Worm (Caenorhabditis elegans) whole organism, mixed stage, embryonic: Measurements from ENCODE around the gene coa-1.

Experiments
- M03D4.4 ChIP-seq: sonication (generic microtip); optimal IDR thresholded peaks from 2 replicates; lab custom pipeline; 2017; ENCODE audit warnings: mild to moderate bottlenecking, missing genetic modification characterization, missing compliant biosample characterization
- bed-3 ChIP-seq: fragments of 200-800 bp; sonication (Bioruptor generic); optimal IDR thresholded peaks from 3 replicates; lab custom pipeline; 2018; ENCODE audit warnings: mild to moderate bottlenecking, missing genetic modification characterization, moderate library complexity, missing compliant biosample characterization
- ceh-39 ChIP-seq: fragments of 150-350 bp; optimal IDR thresholded peaks from 2 replicates; lab custom pipeline; 2014; ENCODE audit warnings: missing biosample characterization, missing genetic modification characterization
- ceh-43 ChIP-seq: fragments of 200-800 bp; sonication (Bioruptor generic); optimal IDR thresholded peaks from 2 replicates; lab custom pipeline; 2018; ENCODE audit warnings: mild to moderate bottlenecking, missing genetic modification characterization, moderate library complexity, missing compliant biosample characterization
- ces-1 ChIP-seq: fragments of 150-350 bp; optimal IDR thresholded peaks from 2 replicates; lab custom pipeline; 2014; ENCODE audit warnings: missing biosample characterization, missing genetic modification reagents, missing genetic modification characterization
- cnd-1 ChIP-seq: fragments of 200-800 bp; sonication (Bioruptor generic); optimal IDR thresholded peaks from 2 replicates; lab custom pipeline; 2018; ENCODE audit warnings: mild to moderate bottlenecking, missing genetic modification characterization, missing compliant biosample characterization
- elt-1 ChIP-seq: sonication (generic microtip); optimal IDR thresholded peaks from 2 replicates; lab custom pipeline; 2017; ENCODE audit warnings: missing genetic modification characterization, mild to moderate bottlenecking, missing compliant biosample characterization, antibody characterized with exemption, moderate library complexity, borderline replicate concordance; ENCODE audit not compliant: insufficient read depth
- elt-3 ChIP-seq: fragments of 150-350 bp; optimal IDR thresholded peaks from 2 replicates; lab custom pipeline; 2014; ENCODE audit warnings: missing biosample characterization, missing genetic modification characterization
- flh-1 ChIP-seq: fragments of 200-800 bp; sonication (Bioruptor generic); optimal IDR thresholded peaks from 2 replicates; lab custom pipeline; 2018; ENCODE audit warnings: mild to moderate bottlenecking, missing genetic modification characterization, moderate library complexity, missing compliant biosample characterization
- ham-2 ChIP-seq: fragments of 200-800 bp; sonication (Bioruptor generic); optimal IDR thresholded peaks from 2 replicates; lab custom pipeline; 2018; ENCODE audit warnings: mild to moderate bottlenecking, missing genetic modification characterization, missing compliant biosample characterization
- hlh-1 ChIP-seq: fragments of 150-350 bp; optimal IDR thresholded peaks from 2 replicates; lab custom pipeline; 2014; ENCODE audit warnings: missing biosample characterization, missing genetic modification reagents, missing genetic modification characterization
- lin-13 ChIP-seq: fragments of 150-350 bp; optimal IDR thresholded peaks from 2 replicates; lab custom pipeline; 2014; ENCODE audit warnings: missing biosample characterization, missing genetic modification characterization
- lin-32 ChIP-seq: fragments of 200-800 bp; sonication (Bioruptor generic); optimal IDR thresholded peaks from 2 replicates; lab custom pipeline; 2018; ENCODE audit warnings: mild to moderate bottlenecking, missing genetic modification characterization, missing compliant biosample characterization
- lsy-2 ChIP-seq: fragments of 150-350 bp; optimal IDR thresholded peaks from 2 replicates; lab custom pipeline; 2014; ENCODE audit warnings: missing biosample characterization, missing genetic modification characterization
- mep-1 ChIP-seq: fragments of 150-350 bp; optimal IDR thresholded peaks from 2 replicates; lab custom pipeline; 2017; ENCODE audit warnings: missing biosample characterization, missing genetic modification reagents, missing genetic modification characterization, inconsistent platforms
- nhr-12 ChIP-seq: fragments of 150-350 bp; optimal IDR thresholded peaks from 2 replicates; lab custom pipeline; 2014; ENCODE audit warnings: missing biosample characterization, missing genetic modification characterization
- nhr-2 ChIP-seq: fragments of 150-350 bp; optimal IDR thresholded peaks from 2 replicates; lab custom pipeline; 2014; ENCODE audit warnings: missing biosample characterization, missing genetic modification characterization
- nhr-237 ChIP-seq: fragments of 150-350 bp; optimal IDR thresholded peaks from 2 replicates; lab custom pipeline; 2014; ENCODE audit warnings: missing biosample characterization, missing genetic modification characterization
- nhr-76 ChIP-seq: sonication (generic microtip); optimal IDR thresholded peaks from 2 replicates; lab custom pipeline; 2017; ENCODE audit warnings: missing biosample characterization, missing genetic modification characterization
- pha-4 ChIP-seq: fragments of 150-350 bp; optimal IDR thresholded peaks from 2 replicates; lab custom pipeline; 2018; ENCODE audit warnings: missing biosample characterization, missing genetic modification reagents, missing genetic modification characterization
- sem-2 ChIP-seq: fragments of 200-800 bp; sonication (Bioruptor generic); optimal IDR thresholded peaks from 2 replicates; lab custom pipeline; 2018; ENCODE audit warnings: mild to moderate bottlenecking, missing genetic modification characterization, missing compliant biosample characterization
- snpc-4 ChIP-seq: fragments of 150-350 bp; optimal IDR thresholded peaks from 2 replicates; lab custom pipeline; 2014; ENCODE audit warnings: missing biosample characterization, missing genetic modification characterization
- sptf-1 ChIP-seq: sonication (generic microtip); optimal IDR thresholded peaks from 2 replicates; lab custom pipeline; 2017; ENCODE audit warnings: mild to moderate bottlenecking, missing genetic modification characterization, moderate library complexity, missing compliant biosample characterization
- unc-120 ChIP-seq: sonication (generic microtip); optimal IDR thresholded peaks from 2 replicates; lab custom pipeline; 2017; ENCODE audit warnings: missing genetic modification characterization, missing compliant biosample characterization; ENCODE audit not compliant: poor library complexity, severe bottlenecking
- unc-39 ChIP-seq: fragments of 150-350 bp; optimal IDR thresholded peaks from 2 replicates; lab custom pipeline; 2014; ENCODE audit warnings: missing biosample characterization, missing genetic modification characterization
- unc-62 ChIP-seq: fragments of 150-350 bp; optimal IDR thresholded peaks from 2 replicates; lab custom pipeline; 2014; ENCODE audit warnings: missing biosample characterization, missing genetic modification reagents, missing genetic modification characterization
- zip-8 ChIP-seq: fragments of 150-350 bp; optimal IDR thresholded peaks from 2 replicates; lab custom pipeline; 2014; ENCODE audit warnings: missing biosample characterization, missing genetic modification characterization
- ztf-11 ChIP-seq: fragments of 150-350 bp; optimal IDR thresholded peaks from 2 replicates; lab custom pipeline; 2014; ENCODE audit warnings: missing biosample characterization, missing genetic modification characterization

The coa-1 gene

DNA sequence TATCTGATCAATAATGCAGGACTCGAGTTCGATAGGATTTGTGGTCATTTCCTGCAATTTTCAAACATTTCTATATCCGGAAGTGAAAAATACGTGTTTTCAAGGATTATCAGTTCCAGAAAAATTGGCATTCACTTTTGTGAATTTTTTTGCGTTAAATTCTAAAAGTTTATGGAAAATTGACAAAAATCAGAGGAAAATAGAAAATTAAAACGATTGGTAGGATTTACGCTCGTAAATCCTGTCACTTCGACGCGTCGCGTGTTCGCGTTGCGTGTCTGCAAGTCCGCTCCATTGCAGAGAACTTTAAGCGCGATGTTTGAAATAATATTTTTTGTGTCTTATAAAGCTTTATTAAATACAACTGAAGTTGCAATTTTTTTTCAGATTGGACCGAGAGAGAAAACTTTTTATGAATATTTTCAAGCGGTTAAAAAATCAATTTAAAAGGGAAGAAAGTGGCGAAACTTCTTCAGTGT, 50.3 kb downstream of the coa-1 start, which contains the start of gene rcat-1:
TSS of gene rcat-1 (minus strand) at position 51 of the 479 bp plus-strand sequence.
- TF ChIP-seq mep-1 (tag; lab: Kevin White, UChicago), result peak; percentile 95
- peak; percentile 36 for TF ChIP-seq hlh-1 (tag; lab: Kevin White, UChicago)
- peak; percentile 78 for TF ChIP-seq pha-4 (tag; lab: Kevin White, UChicago)
- peak; percentile 83 for TF ChIP-seq nhr-237
- TF ChIP-seq nhr-12 (tag; lab: Kevin White, UChicago), result no peak
- TF ChIP-seq ces-1 (GFP tag; lab: Kevin White, UChicago), result peak; percentile 72
- peak; percentile 9 for TF ChIP-seq cnd-1 (tag; lab: Kevin White, UChicago)
- TF ChIP-seq ceh-43 (GFP tag; lab: Kevin White, UChicago), result no peak
- TF ChIP-seq M03D4.4, result no peak
- no peak for TF ChIP-seq lin-32 (GFP tag; lab: Kevin White, UChicago)
- TF ChIP-seq ceh-39 (tag; lab: Kevin White, UChicago), result peak; percentile 74
- TF ChIP-seq lin-13 (tag; lab: Kevin White, UChicago), result peak; percentile 89
- TF ChIP-seq zip-8 (tag; lab: Kevin White, UChicago), result no peak
- TF ChIP-seq ztf-11, result no peak
- no peak for TF ChIP-seq nhr-76 (tag; lab: Kevin White, UChicago)
- TF ChIP-seq snpc-4 (tag; lab: Kevin White, UChicago), result no peak
- TF ChIP-seq elt-3 (tag; lab: Kevin White, UChicago), result no peak
- TF ChIP-seq elt-1 (tag; lab: Kevin White, UChicago), result no peak
- no peak for TF ChIP-seq ham-2 (GFP tag; lab: Kevin White, UChicago)
- TF ChIP-seq sem-2, result no peak
- peak; percentile 59 for TF ChIP-seq unc-62 (GFP tag; lab: Kevin White, UChicago)
- TF ChIP-seq lsy-2 (tag; lab: Kevin White, UChicago), result peak; percentile 87
- TF ChIP-seq unc-39 (tag; lab: Kevin White, UChicago), result no peak
- TF ChIP-seq sptf-1 (tag; lab: Kevin White, UChicago), result no peak
- peak; percentile 8 for TF ChIP-seq unc-120 (tag; lab: Kevin White, UChicago)
- no peak for TF ChIP-seq bed-3
- peak; percentile 10 for TF ChIP-seq nhr-2 (tag; lab: Kevin White, UChicago)
- TF ChIP-seq flh-1 (GFP tag; lab: Kevin White, UChicago), result no peak
- TF ChIP-seq, all 35 proteins: peak for 12

DNA sequence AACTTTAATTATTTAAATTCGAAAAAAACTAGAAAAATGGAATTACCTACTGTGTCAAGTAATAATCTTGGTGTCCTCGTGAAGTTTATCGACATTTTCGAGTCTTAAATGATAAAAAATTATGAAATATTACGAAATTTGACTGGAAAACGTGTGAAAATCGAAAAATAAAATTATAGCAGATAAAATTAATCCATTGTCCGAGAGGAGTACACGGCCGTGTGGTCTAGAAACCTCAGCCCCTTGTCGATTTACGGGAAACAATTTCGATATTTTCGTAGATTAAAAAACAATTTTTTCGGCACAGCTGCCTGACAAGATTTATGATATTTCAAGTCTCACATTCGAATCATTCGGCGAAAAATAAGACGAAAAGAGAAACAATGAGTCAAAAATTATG, 52.0 kb downstream of the coa-1 start, which contains the start of gene R02D3.8:
TSS of gene R02D3.8 (minus strand) at position 109 of the 400 bp plus-strand sequence.
- TF ChIP-seq ces-1 (GFP tag; lab: Kevin White, UChicago), result peak; percentile 4
- TF ChIP-seq ham-2 (GFP tag; lab: Kevin White, UChicago), result no peak
